Fruit fly (Drosophila melanogaster): ENCODE results near the gene Mkp.

Gene Mkp

dm6 chr3L:199050-199745, 14.9 kb upstream of the Mkp start (continued):
- no peak for TF ChIP-seq Nf-YB (GFP tag; optimal IDR thresholded peaks at IDR 0.05)
- no peak for TF ChIP-seq tll (GFP tag; optimal IDR thresholded peaks at IDR 0.05)
- TF ChIP-seq slp2 (GFP tag; optimal IDR thresholded peaks at IDR 0.05) = no peak
- TF ChIP-seq lab (GFP tag; optimal IDR thresholded peaks at IDR 0.05) = no peak
- no peak for TF ChIP-seq Fer2 (tag; optimal IDR thresholded peaks at IDR 0.05)
- no peak for TF ChIP-seq CG2116 (GFP tag; optimal IDR thresholded peaks at IDR 0.05)
- TF ChIP-seq pb (GFP tag; optimal IDR thresholded peaks at IDR 0.05) = no peak
- TF ChIP-seq so (GFP tag; IDR thresholded peaks at IDR 0.05) = no peak
- TF ChIP-seq Max (GFP tag; optimal IDR thresholded peaks at IDR 0.05) = peak; percentile 16
- peak; percentile 18 for TF ChIP-seq CG2875 (GFP tag; optimal IDR thresholded peaks at IDR 0.05)
- no peak for TF ChIP-seq Hr78 (GFP tag; optimal IDR thresholded peaks at IDR 0.05)
- no peak for TF ChIP-seq sim (GFP tag; IDR thresholded peaks at IDR 0.05)
- TF ChIP-seq BEAF-32 (GFP tag; optimal IDR thresholded peaks at IDR 0.05) = no peak
- TF ChIP-seq exex (tag; optimal IDR thresholded peaks at IDR 0.05) = no peak
- TF ChIP-seq da (GFP tag; optimal IDR thresholded peaks at IDR 0.05) = no peak
- TF ChIP-seq Ets97D (GFP tag; optimal IDR thresholded peaks at IDR 0.05) = no peak
- TF ChIP-seq CG6654 (GFP tag; optimal IDR thresholded peaks at IDR 0.05) = no peak
- TF ChIP-seq CG10366 (GFP tag; IDR thresholded peaks at IDR 0.05) = peak; percentile 15; the same call in 1 of the 2 replicates
- peak; percentile 25 for TF ChIP-seq zfh2 (GFP tag; optimal IDR thresholded peaks at IDR 0.05)
- TF ChIP-seq jing (GFP tag; optimal IDR thresholded peaks at IDR 0.05) = no peak
- TF ChIP-seq CG12942 (GFP tag; optimal IDR thresholded peaks at IDR 0.05) = no peak
- no peak for TF ChIP-seq CG1529 (GFP tag; optimal IDR thresholded peaks at IDR 0.05)
- TF ChIP-seq CG33557 (GFP tag; optimal IDR thresholded peaks at IDR 0.05) = no peak
- TF ChIP-seq CG11247 (GFP tag; IDR thresholded peaks at IDR 0.05) = no peak
- TF ChIP-seq sens-2 (GFP tag; IDR thresholded peaks at IDR 0.05) = no peak
- TF ChIP-seq bbx (GFP tag; IDR thresholded peaks at IDR 0.05; ENCODE audit: partially characterized antibody) = peak; percentile 60
- TF ChIP-seq CG16863 (GFP tag; optimal IDR thresholded peaks at IDR 0.05) = no peak
- TF ChIP-seq org-1 (GFP tag; optimal IDR thresholded peaks at IDR 0.05) = no peak
- TF ChIP-seq HmgD (GFP tag; optimal IDR thresholded peaks at IDR 0.05) = peak; percentile 93
- peak; percentile 42; the same call in 1 of the 2 replicates for TF ChIP-seq Nf-YA (GFP tag; IDR thresholded peaks at IDR 0.05)
- TF ChIP-seq Trl (optimal IDR thresholded peaks at IDR 0.05) = no peak
- TF ChIP-seq Trl (GFP tag; optimal IDR thresholded peaks at IDR 0.05) = peak; percentile 36
- no peak for TF ChIP-seq Poxn (GFP tag; IDR thresholded peaks at IDR 0.05)
- TF ChIP-seq Hey (tag; optimal IDR thresholded peaks at IDR 0.05) = no peak
- TF ChIP-seq GATAe (GFP tag; conservative IDR thresholded peaks at IDR 0.05) = no peak
- no peak for TF ChIP-seq CG18476 (GFP tag; optimal IDR thresholded peaks at IDR 0.05)
- TF ChIP-seq CG17385 (GFP tag; optimal IDR thresholded peaks at IDR 0.05) = no peak
- peak; percentile 42 for TF ChIP-seq Dad (GFP tag; optimal IDR thresholded peaks at IDR 0.05)
- no peak for TF ChIP-seq ara (GFP tag; IDR thresholded peaks at IDR 0.05)
- no peak for TF ChIP-seq nom (GFP tag; optimal IDR thresholded peaks at IDR 0.05)
- peak; percentile 78; the same call in 1 of the 2 replicates for TF ChIP-seq CG42726 (GFP tag; IDR thresholded peaks at IDR 0.05; ENCODE audit: partially characterized antibody)
- peak; percentile 35 for TF ChIP-seq CG9817 (tag; optimal IDR thresholded peaks at IDR 0.05)
- TF ChIP-seq lola (GFP tag; optimal IDR thresholded peaks at IDR 0.05) = no peak
- no peak for TF ChIP-seq Hr51 (GFP tag; optimal IDR thresholded peaks at IDR 0.05)
- no peak for TF ChIP-seq fd96Cb (tag; optimal IDR thresholded peaks at IDR 0.05)
- TF ChIP-seq CG30403 (GFP tag; optimal IDR thresholded peaks at IDR 0.05) = no peak
- no peak for TF ChIP-seq CG10274 (GFP tag; optimal IDR thresholded peaks at IDR 0.05)
- no peak for TF ChIP-seq cad (GFP tag; optimal IDR thresholded peaks at IDR 0.05)
- no peak for TF ChIP-seq hth (optimal IDR thresholded peaks at IDR 0.05)
- TF ChIP-seq CG3281 (GFP tag; optimal IDR thresholded peaks at IDR 0.05) = no peak

All from whole organism, embryonic.